Fruit fly (Drosophila melanogaster) S2 (cell line): Measurements from ENCODE around the gene CG33630.

Experiments used
- CG8478 ChIP-seq: fragments of >200 bp; optimal IDR thresholded peaks from 2 replicates; lab custom pipeline; 2018
- CTCF ChIP-seq, 2 experiments: fragments of >200 bp; optimal IDR thresholded peaks; 2 replicates each; lab custom pipeline; 2018

dm6 chr3R:10099401-10099848 is 37.0 kb downstream of the CG33630 start:
- TF ChIP-seq CG8478 (no peak), CTCF (optimal IDR thresholded peaks at IDR 0.05; lab: Kevin White, UChicago) (no peak)
